Worm (Caenorhabditis elegans) whole organism, mixed stage, embryonic: ENCODE results near the gene srd-42.

Experiments
- M03D4.4 ChIP-seq: sonication (generic microtip); optimal IDR thresholded peaks from 2 replicates; lab custom pipeline; 2017; ENCODE audit warnings: mild to moderate bottlenecking, missing genetic modification characterization, missing compliant biosample characterization
- bed-3 ChIP-seq: fragments of 200-800 bp; sonication (Bioruptor generic); optimal IDR thresholded peaks from 3 replicates; lab custom pipeline; 2018; ENCODE audit warnings: mild to moderate bottlenecking, missing genetic modification characterization, moderate library complexity, missing compliant biosample characterization
- blmp-1 ChIP-seq: fragments of 150-350 bp; optimal IDR thresholded peaks from 2 replicates; lab custom pipeline; 2014; ENCODE audit warnings: missing biosample characterization, missing genetic modification characterization
- ceh-39 ChIP-seq: fragments of 150-350 bp; optimal IDR thresholded peaks from 2 replicates; lab custom pipeline; 2014; ENCODE audit warnings: missing biosample characterization, missing genetic modification characterization
- ceh-83 ChIP-seq: fragments of 200-800 bp; sonication (Bioruptor generic); optimal IDR thresholded peaks from 2 replicates; lab custom pipeline; 2018; ENCODE audit warnings: mild to moderate bottlenecking, missing genetic modification characterization, missing compliant biosample characterization
- ces-1 ChIP-seq: fragments of 150-350 bp; optimal IDR thresholded peaks from 2 replicates; lab custom pipeline; 2014; ENCODE audit warnings: missing biosample characterization, missing genetic modification reagents, missing genetic modification characterization
- cnd-1 ChIP-seq: fragments of 200-800 bp; sonication (Bioruptor generic); optimal IDR thresholded peaks from 2 replicates; lab custom pipeline; 2018; ENCODE audit warnings: mild to moderate bottlenecking, missing genetic modification characterization, missing compliant biosample characterization
- drap-1 ChIP-seq: fragments of 200-800 bp; sonication (Bioruptor generic); optimal IDR thresholded peaks from 3 replicates; lab custom pipeline; 2018; ENCODE audit warnings: mild to moderate bottlenecking, missing genetic modification characterization, missing compliant biosample characterization
- elt-1 ChIP-seq: sonication (generic microtip); optimal IDR thresholded peaks from 2 replicates; lab custom pipeline; 2017; ENCODE audit warnings: missing genetic modification characterization, mild to moderate bottlenecking, missing compliant biosample characterization, antibody characterized with exemption, moderate library complexity, borderline replicate concordance; ENCODE audit not compliant: insufficient read depth
- elt-3 ChIP-seq: fragments of 150-350 bp; optimal IDR thresholded peaks from 2 replicates; lab custom pipeline; 2014; ENCODE audit warnings: missing biosample characterization, missing genetic modification characterization
- flh-1 ChIP-seq: fragments of 200-800 bp; sonication (Bioruptor generic); optimal IDR thresholded peaks from 2 replicates; lab custom pipeline; 2018; ENCODE audit warnings: mild to moderate bottlenecking, missing genetic modification characterization, moderate library complexity, missing compliant biosample characterization
- ham-2 ChIP-seq: fragments of 200-800 bp; sonication (Bioruptor generic); optimal IDR thresholded peaks from 2 replicates; lab custom pipeline; 2018; ENCODE audit warnings: mild to moderate bottlenecking, missing genetic modification characterization, missing compliant biosample characterization
- hlh-1 ChIP-seq: fragments of 150-350 bp; optimal IDR thresholded peaks from 2 replicates; lab custom pipeline; 2014; ENCODE audit warnings: missing biosample characterization, missing genetic modification reagents, missing genetic modification characterization
- lin-13 ChIP-seq: fragments of 150-350 bp; optimal IDR thresholded peaks from 2 replicates; lab custom pipeline; 2014; ENCODE audit warnings: missing biosample characterization, missing genetic modification characterization
- lin-32 ChIP-seq: fragments of 200-800 bp; sonication (Bioruptor generic); optimal IDR thresholded peaks from 2 replicates; lab custom pipeline; 2018; ENCODE audit warnings: mild to moderate bottlenecking, missing genetic modification characterization, missing compliant biosample characterization
- mab-5 ChIP-seq: fragments of 150-350 bp; optimal IDR thresholded peaks from 2 replicates; lab custom pipeline; 2014; ENCODE audit warnings: missing biosample characterization, missing genetic modification characterization
- mep-1 ChIP-seq: fragments of 150-350 bp; optimal IDR thresholded peaks from 2 replicates; lab custom pipeline; 2017; ENCODE audit warnings: missing biosample characterization, missing genetic modification reagents, missing genetic modification characterization, inconsistent platforms
- mls-2 ChIP-seq: sonication (generic microtip); optimal IDR thresholded peaks from 2 replicates; lab custom pipeline; 2016; ENCODE audit warnings: mild to moderate bottlenecking, missing genetic modification characterization, moderate library complexity, missing compliant biosample characterization
- nhr-12 ChIP-seq: fragments of 150-350 bp; optimal IDR thresholded peaks from 2 replicates; lab custom pipeline; 2014; ENCODE audit warnings: missing biosample characterization, missing genetic modification characterization
- nhr-2 ChIP-seq: fragments of 150-350 bp; optimal IDR thresholded peaks from 2 replicates; lab custom pipeline; 2014; ENCODE audit warnings: missing biosample characterization, missing genetic modification characterization
- nhr-237 ChIP-seq: fragments of 150-350 bp; optimal IDR thresholded peaks from 2 replicates; lab custom pipeline; 2014; ENCODE audit warnings: missing biosample characterization, missing genetic modification characterization
- nhr-28 ChIP-seq: fragments of 150-350 bp; optimal IDR thresholded peaks from 2 replicates; lab custom pipeline; 2014; ENCODE audit warnings: missing biosample characterization, missing genetic modification characterization
- nhr-76 ChIP-seq: sonication (generic microtip); optimal IDR thresholded peaks from 2 replicates; lab custom pipeline; 2017; ENCODE audit warnings: missing biosample characterization, missing genetic modification characterization
- pha-4 ChIP-seq: fragments of 150-350 bp; optimal IDR thresholded peaks from 2 replicates; lab custom pipeline; 2018; ENCODE audit warnings: missing biosample characterization, missing genetic modification reagents, missing genetic modification characterization
- sem-2 ChIP-seq: fragments of 200-800 bp; sonication (Bioruptor generic); optimal IDR thresholded peaks from 2 replicates; lab custom pipeline; 2018; ENCODE audit warnings: mild to moderate bottlenecking, missing genetic modification characterization, missing compliant biosample characterization
- snpc-4 ChIP-seq: fragments of 150-350 bp; optimal IDR thresholded peaks from 2 replicates; lab custom pipeline; 2014; ENCODE audit warnings: missing biosample characterization, missing genetic modification characterization
- sptf-1 ChIP-seq: sonication (generic microtip); optimal IDR thresholded peaks from 2 replicates; lab custom pipeline; 2017; ENCODE audit warnings: mild to moderate bottlenecking, missing genetic modification characterization, moderate library complexity, missing compliant biosample characterization
- tbx-8 ChIP-seq: fragments of 200-800 bp; sonication (Bioruptor generic); optimal IDR thresholded peaks from 2 replicates; lab custom pipeline; 2018; ENCODE audit warnings: mild to moderate bottlenecking, missing genetic modification characterization, moderate library complexity, missing compliant biosample characterization
- unc-120 ChIP-seq: sonication (generic microtip); optimal IDR thresholded peaks from 2 replicates; lab custom pipeline; 2017; ENCODE audit warnings: missing genetic modification characterization, missing compliant biosample characterization; ENCODE audit not compliant: poor library complexity, severe bottlenecking
- unc-39 ChIP-seq: fragments of 150-350 bp; optimal IDR thresholded peaks from 2 replicates; lab custom pipeline; 2014; ENCODE audit warnings: missing biosample characterization, missing genetic modification characterization
- unc-62 ChIP-seq: fragments of 150-350 bp; optimal IDR thresholded peaks from 2 replicates; lab custom pipeline; 2014; ENCODE audit warnings: missing biosample characterization, missing genetic modification reagents, missing genetic modification characterization
- zip-8 ChIP-seq: fragments of 150-350 bp; optimal IDR thresholded peaks from 2 replicates; lab custom pipeline; 2014; ENCODE audit warnings: missing biosample characterization, missing genetic modification characterization
- ztf-11 ChIP-seq: fragments of 150-350 bp; optimal IDR thresholded peaks from 2 replicates; lab custom pipeline; 2014; ENCODE audit warnings: missing biosample characterization, missing genetic modification characterization

The srd-42 gene

DNA sequence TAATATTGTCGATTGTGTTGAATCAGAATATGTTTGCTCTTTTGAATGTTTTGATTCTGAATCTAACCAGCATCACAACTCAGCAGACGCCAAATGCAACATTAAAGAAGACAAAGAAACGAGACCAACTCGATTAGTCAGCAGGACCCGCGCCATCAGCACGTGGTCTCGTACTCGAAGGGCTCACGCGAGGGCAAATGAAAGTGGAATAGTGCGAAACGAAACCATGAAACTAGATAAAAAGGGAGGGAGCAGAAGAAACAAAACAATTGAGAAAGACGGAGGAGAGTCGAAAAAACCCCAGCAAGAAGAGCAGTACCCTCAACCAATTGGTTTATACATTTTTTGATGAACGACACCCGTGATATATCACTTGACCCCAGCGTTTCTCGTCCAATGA is 33.7 kb upstream of the srd-42 start:
- TF ChIP-seq mep-1 (tag; lab: Kevin White, UChicago) (no peak), pha-4 (tag; lab: Kevin White, UChicago) (no peak), nhr-76 (no peak), lin-32 (GFP tag; lab: Kevin White, UChicago) (no peak), cnd-1 (tag; lab: Kevin White, UChicago) (no peak), mab-5 (tag; lab: Kevin White, UChicago) (no peak), drap-1 (GFP tag; lab: Kevin White, UChicago) (no peak), ceh-83 (GFP tag; lab: Kevin White, UChicago) (no peak), ham-2 (no peak), nhr-237 (tag; lab: Kevin White, UChicago) (no peak), elt-3 (tag; lab: Kevin White, UChicago) (no peak)

DNA sequence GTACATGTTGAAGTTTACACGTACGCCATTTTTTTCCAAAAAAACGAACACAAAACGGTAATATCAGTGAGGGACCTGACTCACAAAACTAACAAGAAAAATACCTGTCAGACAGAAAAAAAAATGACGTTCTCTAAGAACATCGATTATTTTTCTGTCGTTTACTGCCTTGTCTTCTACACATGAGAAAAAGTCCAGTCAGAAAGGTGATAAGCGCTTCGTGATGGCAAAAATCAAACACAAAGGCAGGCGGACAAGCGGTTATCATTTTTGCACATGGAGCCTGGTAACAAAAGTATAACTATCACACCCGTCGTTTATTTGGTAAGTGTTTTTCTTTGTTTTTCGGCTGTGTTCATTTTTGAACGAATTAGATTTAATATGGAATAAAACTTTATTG is 30.6 kb upstream of the srd-42 start, which contains the start of gene F46G10.4:
TSS of gene F46G10.4 (plus strand) at position 212 of the 400 bp plus-strand sequence.
- no peak for TF ChIP-seq mab-5 (tag; lab: Kevin White, UChicago)
- TF ChIP-seq cnd-1 (tag; lab: Kevin White, UChicago) = no peak
- TF ChIP-seq elt-1 (tag; lab: Kevin White, UChicago) = no peak
- no peak for TF ChIP-seq snpc-4 (tag; lab: Kevin White, UChicago)
- TF ChIP-seq unc-39 (tag; lab: Kevin White, UChicago) = no peak
- TF ChIP-seq lin-13 (tag; lab: Kevin White, UChicago) = no peak
- TF ChIP-seq, all 35 proteins: peak for 0

DNA sequence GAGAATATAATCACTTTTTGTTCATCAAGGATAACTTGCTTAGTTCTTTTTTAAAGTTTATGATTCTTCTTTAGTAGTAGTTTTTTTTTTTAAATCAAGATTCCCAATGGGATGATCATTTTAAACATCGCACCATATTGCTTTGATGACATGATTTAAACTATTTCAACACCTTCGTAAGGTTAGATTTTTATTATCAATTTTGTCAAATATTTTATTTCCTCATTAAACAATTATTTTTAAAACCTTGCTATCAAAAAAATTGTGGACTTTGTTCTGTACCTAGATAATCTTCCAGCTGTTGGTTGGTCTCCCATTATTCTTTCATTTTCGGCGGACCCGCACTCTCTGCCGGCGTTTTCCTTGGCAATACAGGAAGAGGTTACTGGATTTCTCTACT is 28.1 kb upstream of the srd-42 start, which contains the start of gene sir-2.3:
TSS of gene sir-2.3 (plus strand) at position 301 of the 400 bp plus-strand sequence.
- TF ChIP-seq ces-1 (GFP tag; lab: Kevin White, UChicago) (no peak), sptf-1 (tag; lab: Kevin White, UChicago) (no peak), M03D4.4 (no peak), unc-120 (tag; lab: Kevin White, UChicago) (no peak), bed-3 (GFP tag; lab: Kevin White, UChicago) (no peak), tbx-8 (GFP tag; lab: Kevin White, UChicago) (no peak), unc-62 (no peak), snpc-4 (tag; lab: Kevin White, UChicago) (no peak), blmp-1 (tag; lab: Kevin White, UChicago) (no peak), lin-13 (tag; lab: Kevin White, UChicago) (no peak), nhr-2 (tag; lab: Kevin White, UChicago) (no peak)

DNA sequence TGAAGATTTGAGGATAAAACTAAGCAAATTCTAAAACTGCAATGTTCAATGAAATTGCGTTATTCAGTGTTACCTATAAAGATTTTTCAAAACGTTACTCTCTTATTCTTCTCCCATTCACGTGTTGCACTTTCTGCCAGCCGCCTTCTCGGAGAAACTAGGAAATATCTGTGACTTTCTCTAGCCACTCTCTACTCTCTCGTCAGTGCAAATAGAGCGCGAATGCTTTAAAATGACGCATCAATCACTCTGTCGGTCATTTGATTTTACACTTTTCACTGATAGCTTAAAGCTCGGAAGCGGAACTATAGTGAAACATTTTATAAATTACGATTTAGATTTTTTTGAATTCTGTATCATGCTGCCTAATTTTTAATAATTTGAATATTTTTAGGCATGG is 25.6 kb upstream of the srd-42 start:
- no peak for TF ChIP-seq nhr-28
- peak; percentile 99 for TF ChIP-seq unc-62
- TF ChIP-seq ces-1 (GFP tag; lab: Kevin White, UChicago) = peak; percentile 51
- TF ChIP-seq hlh-1 (tag; lab: Kevin White, UChicago) = peak; percentile 67
- TF ChIP-seq lin-32 (GFP tag; lab: Kevin White, UChicago) = no peak
- TF ChIP-seq mep-1 (tag; lab: Kevin White, UChicago) = peak; percentile 48
- peak; percentile 97 for TF ChIP-seq unc-120 (tag; lab: Kevin White, UChicago)
- TF ChIP-seq zip-8 (tag; lab: Kevin White, UChicago) = no peak
- TF ChIP-seq pha-4 (tag; lab: Kevin White, UChicago) = peak; percentile 21
- peak; percentile 20 for TF ChIP-seq nhr-237 (tag; lab: Kevin White, UChicago)
- TF ChIP-seq mab-5 (tag; lab: Kevin White, UChicago) = peak; percentile 89

DNA sequence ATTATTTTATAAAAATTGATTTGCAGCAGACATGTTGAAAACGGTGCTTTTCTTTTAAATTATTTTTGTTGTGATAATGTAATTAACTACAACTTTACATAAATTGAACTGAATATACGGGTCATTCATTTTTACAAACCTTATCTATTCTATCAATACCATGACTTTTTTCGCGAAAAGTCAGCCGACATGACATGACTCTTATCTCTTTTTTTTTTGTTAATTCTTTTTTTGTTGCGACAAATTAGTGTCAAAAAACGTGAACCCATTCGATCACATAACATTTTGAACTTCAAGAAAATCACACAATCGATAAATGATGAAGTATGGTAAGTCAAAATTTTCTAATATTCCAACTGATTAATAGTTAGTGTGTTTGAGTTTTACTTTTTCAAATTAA is 24.8 kb upstream of the srd-42 start, which contains the start of gene sir-2.2:
TSS of gene sir-2.2 (plus strand) at position 34 of the 400 bp plus-strand sequence.
- TF ChIP-seq pha-4 (tag; lab: Kevin White, UChicago) (no peak), mep-1 (tag; lab: Kevin White, UChicago) (no peak), nhr-2 (tag; lab: Kevin White, UChicago) (no peak), nhr-12 (tag; lab: Kevin White, UChicago) (no peak), unc-39 (tag; lab: Kevin White, UChicago) (no peak), sem-2 (GFP tag; lab: Kevin White, UChicago) (no peak), lin-32 (GFP tag; lab: Kevin White, UChicago) (no peak), bed-3 (GFP tag; lab: Kevin White, UChicago) (no peak), lin-13 (tag; lab: Kevin White, UChicago) (no peak), ztf-11 (tag; lab: Kevin White, UChicago) (no peak), flh-1 (GFP tag; lab: Kevin White, UChicago) (no peak), sptf-1 (tag; lab: Kevin White, UChicago) (no peak), blmp-1 (tag; lab: Kevin White, UChicago) (no peak), zip-8 (tag; lab: Kevin White, UChicago) (no peak), mls-2 (tag; lab: Kevin White, UChicago) (no peak), mab-5 (tag; lab: Kevin White, UChicago) (no peak), ceh-39 (tag; lab: Kevin White, UChicago) (no peak)
